Worm (Caenorhabditis elegans) whole organism, L3 larva: ENCODE data around the gene msp-49.

Experiments used
- R02D3.7 ChIP-seq: fragments of 150-350 bp; optimal IDR thresholded peaks from 2 replicates; lab custom pipeline; 2014; ENCODE audit warnings: missing biosample characterization, missing genetic modification characterization
- ZK546.5 ChIP-seq: sonication (generic microtip); optimal IDR thresholded peaks from 2 replicates; lab custom pipeline; 2017; ENCODE audit warnings: missing biosample characterization, missing genetic modification characterization
- aly-2 ChIP-seq: fragments of 150-350 bp; optimal IDR thresholded peaks from 2 replicates; lab custom pipeline; 2014; ENCODE audit warnings: missing biosample characterization, missing genetic modification characterization
- ama-1 ChIP-seq: fragments of 150-350 bp; optimal IDR thresholded peaks from 2 replicates; lab custom pipeline; 2018
- ceh-16 ChIP-seq: sonication (generic microtip); optimal IDR thresholded peaks from 2 replicates; lab custom pipeline; 2017; ENCODE audit warnings: missing biosample characterization, missing genetic modification characterization
- ceh-28 ChIP-seq: fragments of 150-350 bp; optimal IDR thresholded peaks from 2 replicates; lab custom pipeline; 2014; ENCODE audit warnings: missing biosample characterization, missing genetic modification reagents, missing genetic modification characterization
- ceh-82 ChIP-seq: fragments of 150-350 bp; optimal IDR thresholded peaks from 2 replicates; lab custom pipeline; 2014; ENCODE audit warnings: missing biosample characterization, missing genetic modification characterization
- ceh-9 ChIP-seq: sonication (generic microtip); optimal IDR thresholded peaks from 2 replicates; lab custom pipeline; 2018; ENCODE audit warnings: missing biosample characterization, missing genetic modification characterization
- daf-12 ChIP-seq: fragments of 150-350 bp; optimal IDR thresholded peaks from 2 replicates; lab custom pipeline; 2014; ENCODE audit warnings: missing biosample characterization, missing genetic modification reagents, missing genetic modification characterization
- egl-27 ChIP-seq: sonication (generic microtip); optimal IDR thresholded peaks from 4 replicates; lab custom pipeline; 2017; ENCODE audit warnings: missing biosample characterization, missing genetic modification reagents, missing genetic modification characterization
- egl-5 ChIP-seq: fragments of 150-350 bp; optimal IDR thresholded peaks from 2 replicates; lab custom pipeline; 2017; ENCODE audit warnings: missing biosample characterization, missing genetic modification reagents, missing genetic modification characterization, inconsistent platforms
- elt-1 ChIP-seq: fragments of 150-350 bp; optimal IDR thresholded peaks from 2 replicates; lab custom pipeline; 2014; ENCODE audit warnings: missing biosample characterization, missing genetic modification characterization
- elt-2 ChIP-seq: sonication (generic microtip); optimal IDR thresholded peaks from 2 replicates; lab custom pipeline; 2016; ENCODE audit warnings: missing genetic modification reagents, mild to moderate bottlenecking, missing genetic modification characterization, missing compliant biosample characterization
- elt-3 ChIP-seq, 3 experiments: fragments of 150-350 bp in 1 of 3; sonication (generic microtip) in 2 of 3; optimal IDR thresholded peaks; 2 replicates in 2 of 3; 4 replicates in 1 of 3; lab custom pipeline; 2014 to 2017; ENCODE audit warnings: missing biosample characterization in 3 of 3, missing genetic modification characterization in 3 of 3
- eor-1 ChIP-seq, 2 experiments: fragments of 150-350 bp; optimal IDR thresholded peaks; 2 replicates each; lab custom pipeline; 2014 to 2018; ENCODE audit warnings: missing biosample characterization in 2 of 2, missing genetic modification characterization in 2 of 2
- fkh-10 ChIP-seq: sonication (generic microtip); optimal IDR thresholded peaks from 2 replicates; lab custom pipeline; 2017; ENCODE audit warnings: missing biosample characterization, missing genetic modification reagents, missing genetic modification characterization
- fkh-2 ChIP-seq: fragments of 150-350 bp; optimal IDR thresholded peaks from 2 replicates; lab custom pipeline; 2014; ENCODE audit warnings: missing biosample characterization, missing genetic modification reagents, missing genetic modification characterization
- fos-1 ChIP-seq: fragments of 150-350 bp; optimal IDR thresholded peaks from 2 replicates; lab custom pipeline; 2014; ENCODE audit warnings: missing biosample characterization, missing genetic modification characterization
- hmg-11 ChIP-seq: sonication (generic microtip); optimal IDR thresholded peaks from 2 replicates; lab custom pipeline; 2016; ENCODE audit warnings: missing genetic modification characterization, missing compliant biosample characterization
- jun-1 ChIP-seq: fragments of 150-350 bp; optimal IDR thresholded peaks from 2 replicates; lab custom pipeline; 2014; ENCODE audit warnings: missing biosample characterization, missing genetic modification reagents, missing genetic modification characterization
- lin-15B ChIP-seq: fragments of 150-350 bp; optimal IDR thresholded peaks from 2 replicates; lab custom pipeline; 2014; ENCODE audit warnings: missing biosample characterization, missing genetic modification characterization
- lin-39 ChIP-seq: fragments of 150-350 bp; optimal IDR thresholded peaks from 2 replicates; lab custom pipeline; 2018; ENCODE audit warnings: missing biosample characterization, missing genetic modification reagents, missing genetic modification characterization
- lsy-12 ChIP-seq: sonication (generic microtip); optimal IDR thresholded peaks from 2 replicates; lab custom pipeline; 2016; ENCODE audit warnings: mild to moderate bottlenecking, missing genetic modification characterization, missing compliant biosample characterization
- mdl-1 ChIP-seq: fragments of 150-350 bp; optimal IDR thresholded peaks from 2 replicates; lab custom pipeline; 2014; ENCODE audit warnings: missing biosample characterization, missing genetic modification characterization
- mml-1 ChIP-seq: fragments of 150-350 bp; sonication (generic microtip); optimal IDR thresholded peaks from 3 replicates; lab custom pipeline; 2014; ENCODE audit warnings: missing biosample characterization, missing genetic modification characterization
- nfya-1 ChIP-seq: sonication (generic microtip); optimal IDR thresholded peaks from 2 replicates; lab custom pipeline; 2017; ENCODE audit warnings: missing genetic modification characterization, mild to moderate bottlenecking, missing compliant biosample characterization, antibody characterized with exemption, moderate library complexity; ENCODE audit not compliant: insufficient read depth
- nhr-11 ChIP-seq: fragments of 150-350 bp; optimal IDR thresholded peaks from 2 replicates; lab custom pipeline; 2014; ENCODE audit warnings: missing biosample characterization, missing genetic modification characterization
- nhr-12 ChIP-seq: fragments of 150-350 bp; optimal IDR thresholded peaks from 2 replicates; lab custom pipeline; 2014; ENCODE audit warnings: missing biosample characterization, missing genetic modification characterization
- nhr-23 ChIP-seq: fragments of 150-350 bp; optimal IDR thresholded peaks from 2 replicates; lab custom pipeline; 2014; ENCODE audit warnings: missing biosample characterization, missing genetic modification reagents, missing genetic modification characterization
- nhr-237 ChIP-seq: fragments of 150-350 bp; optimal IDR thresholded peaks from 2 replicates; lab custom pipeline; 2014; ENCODE audit warnings: missing biosample characterization, missing genetic modification characterization
- nhr-25 ChIP-seq: sonication (generic microtip); optimal IDR thresholded peaks from 2 replicates; lab custom pipeline; 2017; ENCODE audit warnings: missing biosample characterization, missing genetic modification characterization
- nhr-28 ChIP-seq: fragments of 150-350 bp; optimal IDR thresholded peaks from 2 replicates; lab custom pipeline; 2014; ENCODE audit warnings: missing biosample characterization, missing genetic modification characterization
- nhr-43 ChIP-seq: sonication (generic microtip); optimal IDR thresholded peaks from 2 replicates; lab custom pipeline; 2016; ENCODE audit warnings: mild to moderate bottlenecking, missing genetic modification characterization, missing compliant biosample characterization; ENCODE audit not compliant: poor library complexity, severe bottlenecking
- nhr-67 ChIP-seq: fragments of 150-350 bp; optimal IDR thresholded peaks from 2 replicates; lab custom pipeline; 2014; ENCODE audit warnings: missing biosample characterization, missing genetic modification characterization
- nhr-76 ChIP-seq: fragments of 150-350 bp; sonication (generic microtip); optimal IDR thresholded peaks from 5 replicates; lab custom pipeline; 2014; ENCODE audit warnings: missing biosample characterization, missing genetic modification characterization
- nhr-77 ChIP-seq: fragments of 150-350 bp; optimal IDR thresholded peaks from 2 replicates; lab custom pipeline; 2014; ENCODE audit warnings: missing biosample characterization, missing genetic modification characterization
- pha-4 ChIP-seq: fragments of 150-350 bp; optimal IDR thresholded peaks from 2 replicates; lab custom pipeline; 2014; ENCODE audit warnings: missing biosample characterization, missing genetic modification reagents, missing genetic modification characterization
- pqm-1 ChIP-seq: fragments of 150-350 bp; optimal IDR thresholded peaks from 2 replicates; lab custom pipeline; 2017; ENCODE audit warnings: missing biosample characterization, missing genetic modification characterization, inconsistent platforms
- sea-2 ChIP-seq: fragments of 150-350 bp; sonication (generic microtip); optimal IDR thresholded peaks from 4 replicates; lab custom pipeline; 2014; ENCODE audit warnings: missing biosample characterization, missing genetic modification reagents, missing genetic modification characterization
- skn-1 ChIP-seq: fragments of 150-350 bp; optimal IDR thresholded peaks from 2 replicates; lab custom pipeline; 2014; ENCODE audit warnings: missing biosample characterization, missing genetic modification characterization
- snpc-4 ChIP-seq: fragments of 150-350 bp; optimal IDR thresholded peaks from 2 replicates; lab custom pipeline; 2014; ENCODE audit warnings: missing biosample characterization, missing genetic modification characterization
- tbx-2 ChIP-seq: sonication (generic microtip); optimal IDR thresholded peaks from 2 replicates; lab custom pipeline; 2016; ENCODE audit warnings: mild to moderate bottlenecking, missing genetic modification characterization, missing compliant biosample characterization
- unc-39 ChIP-seq: sonication (generic microtip); optimal IDR thresholded peaks from 4 replicates; lab custom pipeline; 2017; ENCODE audit warnings: missing biosample characterization, missing genetic modification characterization
- unc-62 ChIP-seq: fragments of 150-350 bp; sonication (generic microtip); optimal IDR thresholded peaks from 4 replicates; lab custom pipeline; 2014; ENCODE audit warnings: missing biosample characterization, missing genetic modification reagents, missing genetic modification characterization
- zag-1 ChIP-seq: fragments of 150-350 bp; optimal IDR thresholded peaks from 2 replicates; lab custom pipeline; 2014; ENCODE audit warnings: missing biosample characterization, missing genetic modification characterization
- ztf-11 ChIP-seq: fragments of 150-350 bp; optimal IDR thresholded peaks from 2 replicates; lab custom pipeline; 2014; ENCODE audit warnings: missing biosample characterization, missing genetic modification characterization
- ztf-4 ChIP-seq: fragments of 150-350 bp; optimal IDR thresholded peaks from 2 replicates; lab custom pipeline; 2014; ENCODE audit warnings: missing biosample characterization, missing genetic modification characterization

msp-49 gene

ce11 chrII:5180272-5180671 is 13.9 kb upstream of the msp-49 start:
- TF ChIP-seq ama-1: peak; percentile 48
- no peak for TF ChIP-seq ztf-11
- TF ChIP-seq ceh-28 (tag; lab: Kevin White, UChicago): no peak

DNA sequence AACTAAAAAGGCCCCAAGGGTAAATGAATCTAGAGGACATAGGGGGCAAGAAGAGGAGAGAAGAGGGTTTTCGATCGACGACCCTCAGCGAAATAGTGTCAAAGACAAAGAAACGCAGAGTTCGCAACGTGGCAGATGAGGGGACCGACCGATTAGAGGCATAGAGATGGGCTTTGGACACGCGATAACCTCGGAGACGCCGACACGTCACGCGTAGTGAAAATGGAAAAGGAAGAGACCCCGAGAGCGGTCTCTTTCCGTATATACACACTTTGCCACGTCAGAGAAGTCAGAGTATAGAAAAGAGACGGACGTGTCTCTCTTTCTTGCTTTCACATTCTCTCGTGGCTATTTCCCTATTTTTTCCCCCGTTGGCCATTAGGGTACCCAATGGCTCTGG is 12.7 kb upstream of the msp-49 start:
- TF ChIP-seq ztf-11 (no peak), elt-3 (tag; optimal IDR thresholded peaks at IDR 0.05; lab: Kevin White, UChicago) (no peak), hmg-11 (tag; lab: Kevin White, UChicago) (peak; percentile 49), jun-1 (tag; lab: Kevin White, UChicago) (peak; percentile 59), egl-5 (peak; percentile 63), fos-1 (tag; lab: Kevin White, UChicago) (no peak), nhr-76 (peak; percentile 34), elt-1 (tag; lab: Kevin White, UChicago) (peak; percentile 52), mdl-1 (tag; lab: Kevin White, UChicago) (peak; percentile 62), ceh-9 (tag; lab: Kevin White, UChicago) (no peak), ZK546.5 (tag; lab: Kevin White, UChicago) (no peak), pha-4 (tag; lab: Kevin White, UChicago) (peak; percentile 28), nhr-28 (no peak), daf-12 (tag; lab: Kevin White, UChicago) (no peak), snpc-4 (tag; lab: Kevin White, UChicago) (peak; percentile 37), egl-27 (tag; lab: Kevin White, UChicago) (no peak), unc-62 (peak; percentile 60), eor-1 (tag; optimal IDR thresholded peaks at IDR 0.05; lab: Kevin White, UChicago) (no peak), ama-1 (no peak), pqm-1 (tag; lab: Kevin White, UChicago) (no peak), unc-39 (no peak), nhr-67 (no peak), lsy-12 (tag; lab: Kevin White, UChicago) (peak; percentile 56), ceh-28 (tag; lab: Kevin White, UChicago) (peak; percentile 38), skn-1 (tag; lab: Kevin White, UChicago) (no peak), nhr-23 (tag; lab: Kevin White, UChicago) (peak; percentile 49), nfya-1 (tag; lab: Kevin White, UChicago) (peak; percentile 73), tbx-2 (peak; percentile 71), nhr-11 (no peak), nhr-237 (tag; lab: Kevin White, UChicago) (no peak), aly-2 (no peak), ceh-82 (no peak), nhr-43 (tag; lab: Kevin White, UChicago) (peak; percentile 63), sea-2 (GFP tag; lab: Kevin White, UChicago) (no peak), R02D3.7 (no peak), nhr-77 (no peak), ceh-16 (tag; lab: Kevin White, UChicago) (no peak), nhr-25 (tag; lab: Kevin White, UChicago) (peak; percentile 56), fkh-2 (tag; lab: Kevin White, UChicago) (no peak), ztf-4 (tag; lab: Kevin White, UChicago) (peak; percentile 46), lin-15B (tag; lab: Kevin White, UChicago) (peak; percentile 37), zag-1 (tag; lab: Kevin White, UChicago) (no peak), elt-2 (tag; lab: Kevin White, UChicago) (peak; percentile 61), lin-39 (tag; lab: Kevin White, UChicago) (peak; percentile 71), fkh-10 (GFP tag; lab: Kevin White, UChicago) (peak; percentile 40), nhr-12 (no peak), mml-1 (no peak)
